Worm (Caenorhabditis elegans) whole organism, L1 larva: ENCODE measurements around the gene F58D12.1.

Source experiments
- C34B4.2 ChIP-seq: sonication (generic microtip); optimal IDR thresholded peaks from 2 replicates; lab custom pipeline; 2017; ENCODE audit warnings: mild to moderate bottlenecking, missing genetic modification characterization, missing compliant biosample characterization
- ama-1 ChIP-seq: fragments of 150-350 bp; optimal IDR thresholded peaks from 2 replicates; lab custom pipeline; 2014
- fkh-10 ChIP-seq: sonication (generic microtip); optimal IDR thresholded peaks from 2 replicates; lab custom pipeline; 2017; ENCODE audit warnings: missing biosample characterization, missing genetic modification reagents, missing genetic modification characterization
- fos-1 ChIP-seq: fragments of 150-350 bp; optimal IDR thresholded peaks from 2 replicates; lab custom pipeline; 2014; ENCODE audit warnings: missing biosample characterization, missing genetic modification characterization
- nhr-12 ChIP-seq: sonication (generic microtip); optimal IDR thresholded peaks from 2 replicates; lab custom pipeline; 2017; ENCODE audit warnings: missing biosample characterization, missing genetic modification characterization
- unc-130 ChIP-seq: fragments of 150-350 bp; optimal IDR thresholded peaks from 2 replicates; lab custom pipeline; 2017; ENCODE audit warnings: missing biosample characterization, missing genetic modification characterization, inconsistent platforms

- no peak for TF ChIP-seq C34B4.2 (tag; lab: Kevin White, UChicago)
- TF ChIP-seq ama-1 = no peak
- TF ChIP-seq fkh-10 (GFP tag; lab: Kevin White, UChicago) = no peak
- no peak for TF ChIP-seq unc-130
- no peak for TF ChIP-seq fos-1
- no peak for TF ChIP-seq nhr-12 (tag; lab: Kevin White, UChicago)
Measured at ce11 chrV:14017476-14017875, 31.9 kb upstream of the F58D12.1 start, which contains the start of gene srh-308.
